Worm (Caenorhabditis elegans) whole organism, L1 larva: Measurements from ENCODE around the gene F47F2.1.

ENCODE experiments used
- C04F5.9 ChIP-seq: sonication (generic microtip); optimal IDR thresholded peaks from 2 replicates; lab custom pipeline; 2016; ENCODE audit warnings: missing genetic modification characterization, missing compliant biosample characterization
- ceh-63 ChIP-seq: fragments of 200-800 bp; sonication (Bioruptor generic); optimal IDR thresholded peaks from 2 replicates; lab custom pipeline; 2018; ENCODE audit warnings: mild to moderate bottlenecking, missing genetic modification characterization, missing compliant biosample characterization
- ceh-82 ChIP-seq, 3 experiments: fragments of 150-350 bp in 1 of 3; sonication (generic microtip) in 2 of 3; optimal IDR thresholded peaks; 2 replicates each; lab custom pipeline; 2014 to 2017; ENCODE audit warnings: missing biosample characterization in 3 of 3, missing genetic modification characterization in 3 of 3
- dsc-1 ChIP-seq: sonication (generic microtip); optimal IDR thresholded peaks from 2 replicates; lab custom pipeline; 2016; ENCODE audit warnings: mild to moderate bottlenecking, missing genetic modification characterization, missing compliant biosample characterization
- efl-1 ChIP-seq, 4 experiments: fragments of 150-350 bp; optimal IDR thresholded peaks in 3 of 4; peaks in 1 of 4; 1 replicate in 1 of 4; 2 replicates in 3 of 4; lab custom pipeline; 2014; ENCODE audit warnings: missing biosample characterization in 2 of 4, missing genetic modification characterization in 2 of 4, missing genetic modification reagents in 2 of 4
- elt-2 ChIP-seq: sonication (generic microtip); optimal IDR thresholded peaks from 2 replicates; lab custom pipeline; 2016; ENCODE audit warnings: missing genetic modification characterization, mild to moderate bottlenecking, inconsistent platforms, missing compliant biosample characterization, missing genetic modification reagents
- ets-5 ChIP-seq: fragments of 200-800 bp; sonication (Bioruptor generic); IDR thresholded peaks from 2 replicates; pipeline ENCODE4 v1.3.6; 2022; ENCODE audit warnings: missing genetic modification characterization, missing compliant biosample characterization
- fkh-10 ChIP-seq: sonication (generic microtip); optimal IDR thresholded peaks from 2 replicates; lab custom pipeline; 2017; ENCODE audit warnings: missing biosample characterization, missing genetic modification reagents, missing genetic modification characterization
- fkh-4 ChIP-seq: sonication (generic microtip); optimal IDR thresholded peaks from 2 replicates; lab custom pipeline; 2016; ENCODE audit warnings: missing compliant biosample characterization, missing genetic modification characterization, borderline replicate concordance
- fkh-8 ChIP-seq: sonication (generic microtip); optimal IDR thresholded peaks from 2 replicates; lab custom pipeline; 2016; ENCODE audit warnings: mild to moderate bottlenecking, missing genetic modification characterization, missing compliant biosample characterization
- hlh-4 ChIP-seq: sonication (generic microtip); optimal IDR thresholded peaks from 2 replicates; lab custom pipeline; 2016; ENCODE audit warnings: mild to moderate bottlenecking, missing genetic modification characterization, missing compliant biosample characterization
- isw-1 ChIP-seq: fragments of 200-800 bp; sonication (Bioruptor generic); IDR thresholded peaks from 2 replicates; pipeline ENCODE4 v1.3.6; 2022; ENCODE audit warnings: missing genetic modification characterization, missing compliant biosample characterization
- lin-13 ChIP-seq: fragments of 150-350 bp; optimal IDR thresholded peaks from 2 replicates; lab custom pipeline; 2014; ENCODE audit warnings: missing biosample characterization, missing genetic modification reagents, missing genetic modification characterization
- lin-14 ChIP-seq: fragments of 200-800 bp; sonication (Bioruptor generic); optimal IDR thresholded peaks from 2 replicates; lab custom pipeline; 2018; ENCODE audit warnings: mild to moderate bottlenecking, missing genetic modification characterization, moderate library complexity, missing compliant biosample characterization
- lin-39 ChIP-seq: fragments of 150-350 bp; optimal IDR thresholded peaks from 2 replicates; lab custom pipeline; 2014; ENCODE audit warnings: missing biosample characterization, missing genetic modification reagents, missing genetic modification characterization
- lsy-2 ChIP-seq, 2 experiments: fragments of 150-350 bp; optimal IDR thresholded peaks; 2 replicates each; lab custom pipeline; 2014; ENCODE audit warnings: missing biosample characterization in 2 of 2, missing genetic modification characterization in 2 of 2
- nhr-12 ChIP-seq: sonication (generic microtip); optimal IDR thresholded peaks from 2 replicates; lab custom pipeline; 2017; ENCODE audit warnings: missing biosample characterization, missing genetic modification characterization
- nhr-19 ChIP-seq: fragments of 200-800 bp; sonication (Bioruptor generic); conservative IDR thresholded peaks from 2 replicates; pipeline ENCODE4 v1.3.6; 2022; ENCODE audit warnings: missing genetic modification characterization, missing compliant biosample characterization
- nhr-20 ChIP-seq: sonication (generic microtip); optimal IDR thresholded peaks from 2 replicates; lab custom pipeline; 2016; ENCODE audit warnings: mild to moderate bottlenecking, missing genetic modification characterization, missing compliant biosample characterization
- nhr-71 ChIP-seq: sonication (generic microtip); optimal IDR thresholded peaks from 2 replicates; lab custom pipeline; 2016; ENCODE audit warnings: mild to moderate bottlenecking, missing genetic modification characterization, moderate library complexity, missing compliant biosample characterization
- nhr-76 ChIP-seq: sonication (generic microtip); optimal IDR thresholded peaks from 2 replicates; lab custom pipeline; 2017; ENCODE audit warnings: missing biosample characterization, missing genetic modification characterization
- pqm-1 ChIP-seq: sonication (generic microtip); optimal IDR thresholded peaks from 3 replicates; lab custom pipeline; 2017; ENCODE audit warnings: missing biosample characterization, missing genetic modification characterization
- rnt-1 ChIP-seq: sonication (generic microtip); optimal IDR thresholded peaks from 2 replicates; lab custom pipeline; 2016; ENCODE audit warnings: mild to moderate bottlenecking, missing genetic modification characterization, moderate library complexity, missing compliant biosample characterization
- skn-1 ChIP-seq: fragments of 150-350 bp; optimal IDR thresholded peaks from 2 replicates; lab custom pipeline; 2014; ENCODE audit warnings: missing biosample characterization, missing genetic modification characterization
- snu-23 ChIP-seq: sonication (generic microtip); optimal IDR thresholded peaks from 2 replicates; lab custom pipeline; 2016; ENCODE audit warnings: missing genetic modification characterization, missing compliant biosample characterization
- sox-4 ChIP-seq: sonication (generic microtip); optimal IDR thresholded peaks from 2 replicates; lab custom pipeline; 2016; ENCODE audit warnings: missing genetic modification characterization, missing compliant biosample characterization
- swsn-7 ChIP-seq: sonication (generic microtip); optimal IDR thresholded peaks from 2 replicates; lab custom pipeline; 2016; ENCODE audit warnings: missing genetic modification characterization, missing compliant biosample characterization
- tlp-1 ChIP-seq: fragments of 150-350 bp; optimal IDR thresholded peaks from 2 replicates; lab custom pipeline; 2014; ENCODE audit warnings: missing biosample characterization, missing genetic modification characterization
- unc-130 ChIP-seq: fragments of 150-350 bp; optimal IDR thresholded peaks from 2 replicates; lab custom pipeline; 2017; ENCODE audit warnings: missing biosample characterization, missing genetic modification characterization, inconsistent platforms
- unc-30 ChIP-seq: sonication (generic microtip); optimal IDR thresholded peaks from 2 replicates; lab custom pipeline; 2017; ENCODE audit warnings: missing biosample characterization, missing genetic modification characterization
- xbp-1 ChIP-seq: sonication (generic microtip); optimal IDR thresholded peaks from 2 replicates; lab custom pipeline; 2016; ENCODE audit warnings: missing genetic modification characterization, missing compliant biosample characterization
- zag-1 ChIP-seq: fragments of 150-350 bp; optimal IDR thresholded peaks from 2 replicates; lab custom pipeline; 2014; ENCODE audit warnings: missing biosample characterization, missing genetic modification characterization
- ztf-4 ChIP-seq: fragments of 150-350 bp; optimal IDR thresholded peaks from 2 replicates; lab custom pipeline; 2014; ENCODE audit warnings: missing biosample characterization, missing genetic modification characterization

F47F2.1 gene

DNA sequence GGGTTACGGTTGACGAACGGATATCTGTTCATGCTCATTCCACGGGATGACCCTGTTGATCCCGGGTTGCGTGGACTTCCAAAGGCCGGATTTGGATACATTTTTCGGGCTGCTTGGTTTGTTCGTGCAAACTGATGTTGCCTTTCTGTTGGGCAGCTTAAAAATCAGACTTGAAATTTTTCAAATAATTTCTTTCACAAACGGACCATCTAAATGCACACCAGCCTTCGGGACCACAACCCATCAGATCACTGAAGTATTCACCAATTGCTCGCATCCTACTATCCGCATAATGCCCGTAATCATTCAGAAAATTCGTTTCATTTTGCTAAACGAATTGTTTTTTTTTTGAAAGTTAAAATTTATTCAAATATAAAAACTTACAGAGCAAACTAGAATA lies 17.2 kb downstream of the F47F2.1 start, which contains the start of gene F47F2.3:
Gene F47F2.3, minus strand, starts transcription at position 101 of the 400 bp plus-strand sequence.
- TF ChIP-seq rnt-1 (tag; lab: Kevin White, UChicago) (no peak), zag-1 (tag; lab: Kevin White, UChicago) (no peak), ztf-4 (tag; lab: Kevin White, UChicago) (no peak), skn-1 (tag; lab: Kevin White, UChicago) (no peak), fkh-8 (tag; lab: Kevin White, UChicago) (no peak), sox-4 (tag; lab: Kevin White, UChicago) (no peak), fkh-4 (tag; lab: Kevin White, UChicago) (no peak), tlp-1 (tag; lab: Kevin White, UChicago) (no peak), hlh-4 (tag; lab: Kevin White, UChicago) (no peak), elt-2 (no peak), pqm-1 (tag; lab: Kevin White, UChicago) (no peak), nhr-19 (GFP tag; lab: Robert Waterston, UW) (no peak), lin-13 (no peak), lin-14 (GFP tag; lab: Kevin White, UChicago) (no peak), xbp-1 (tag; lab: Kevin White, UChicago) (no peak), isw-1 (GFP tag; lab: Robert Waterston, UW) (no peak)

DNA sequence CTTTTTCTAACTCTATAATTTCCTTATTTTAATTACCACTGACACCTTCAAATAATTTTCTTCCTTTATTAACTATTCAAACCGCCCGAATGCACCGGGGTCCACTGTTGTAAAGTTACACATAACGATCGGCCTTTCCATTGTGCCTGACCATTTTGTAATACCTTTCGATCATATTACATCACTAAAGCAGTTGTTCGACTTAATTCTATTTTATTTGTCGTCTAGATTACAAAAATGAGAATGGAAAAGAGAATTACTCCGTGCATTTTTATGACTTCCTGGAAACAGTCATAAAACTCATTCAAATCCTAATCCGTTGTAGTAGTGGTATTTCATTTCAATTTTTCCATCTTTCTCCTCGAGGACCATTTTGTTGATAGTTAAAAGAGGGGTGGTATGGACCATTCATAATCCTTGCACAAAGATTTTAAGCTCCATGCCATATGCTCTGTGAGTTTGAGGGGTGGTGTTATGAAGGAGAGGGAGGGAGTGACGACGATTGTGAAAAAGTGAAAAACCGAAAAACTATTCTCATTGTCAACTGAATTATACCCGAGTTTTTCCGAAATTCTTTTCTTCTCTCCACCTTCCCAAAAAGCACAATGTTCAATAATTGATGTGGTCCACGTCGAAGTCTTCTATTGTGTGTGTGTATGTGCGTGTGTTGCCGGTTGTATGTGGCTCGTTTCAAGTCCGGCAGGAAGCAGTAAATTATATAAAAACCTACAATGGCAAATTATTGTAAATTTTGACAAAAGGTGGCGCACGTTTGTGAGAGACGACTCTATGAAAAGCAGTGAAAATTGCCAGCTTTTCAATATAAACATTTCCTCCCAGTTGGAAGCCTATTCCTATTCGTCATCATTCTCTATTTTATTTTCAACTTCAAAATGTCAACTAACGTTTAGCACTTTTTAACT lies 20.2 kb downstream of the F47F2.1 start:
- TF ChIP-seq hlh-4 (tag; lab: Kevin White, UChicago) (no peak), pqm-1 (tag; lab: Kevin White, UChicago) (no peak), efl-1 (optimal IDR thresholded peaks at IDR 0.05; lab: Kevin White, UChicago) (no peak), efl-1 (GFP tag; optimal IDR thresholded peaks at IDR 0.05 in 1 of 2; lab: Kevin White, UChicago) (peak in 1 of 2 experiments; percentile 77), fkh-8 (tag; lab: Kevin White, UChicago) (peak; percentile 23), unc-30 (tag; lab: Kevin White, UChicago) (peak; percentile 63), rnt-1 (tag; lab: Kevin White, UChicago) (peak; percentile 4), lin-39 (no peak), lin-14 (GFP tag; lab: Kevin White, UChicago) (peak; percentile 8)

DNA sequence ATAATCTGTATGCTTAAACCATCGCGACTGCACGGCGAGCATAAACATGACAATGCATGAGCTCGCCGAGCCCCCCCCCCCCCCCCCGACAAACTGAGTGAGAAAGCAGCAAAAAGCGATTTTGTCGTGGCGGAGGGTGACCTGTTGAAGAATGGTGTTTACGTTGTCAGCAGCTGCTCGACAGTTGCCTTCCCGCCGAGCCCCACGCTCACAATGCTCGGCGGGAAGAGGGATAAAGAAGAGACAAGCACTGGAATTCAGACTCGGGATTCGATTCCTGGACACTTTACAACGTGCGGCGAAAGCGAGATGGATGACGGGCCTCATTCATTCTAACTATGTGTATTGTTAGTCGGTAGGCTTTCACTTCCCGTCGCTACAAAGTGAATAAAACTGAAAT lies 22.4 kb downstream of the F47F2.1 start:
- TF ChIP-seq ets-5 (GFP tag; lab: Robert Waterston, UW) (no peak), ceh-63 (no peak), unc-130 (tag; lab: Kevin White, UChicago) (peak; percentile 13), nhr-71 (tag; lab: Kevin White, UChicago) (peak; percentile 65), C04F5.9 (no peak), lin-14 (GFP tag; lab: Kevin White, UChicago) (peak; percentile 62), nhr-19 (GFP tag; lab: Robert Waterston, UW) (peak; percentile 53), nhr-12 (no peak), nhr-20 (no peak), swsn-7 (peak; percentile 1), ceh-82 (tag; optimal IDR thresholded peaks at IDR 0.05; lab: Kevin White, UChicago) (no peak), snu-23 (GFP tag; lab: Kevin White, UChicago) (peak; percentile 34), rnt-1 (tag; lab: Kevin White, UChicago) (peak; percentile 82), lsy-2 (tag; optimal IDR thresholded peaks at IDR 0.05; lab: Kevin White, UChicago) (peak in 1 of 2 experiments; percentile 26)
- TF ChIP-seq, all 84 proteins: peak for 8

DNA sequence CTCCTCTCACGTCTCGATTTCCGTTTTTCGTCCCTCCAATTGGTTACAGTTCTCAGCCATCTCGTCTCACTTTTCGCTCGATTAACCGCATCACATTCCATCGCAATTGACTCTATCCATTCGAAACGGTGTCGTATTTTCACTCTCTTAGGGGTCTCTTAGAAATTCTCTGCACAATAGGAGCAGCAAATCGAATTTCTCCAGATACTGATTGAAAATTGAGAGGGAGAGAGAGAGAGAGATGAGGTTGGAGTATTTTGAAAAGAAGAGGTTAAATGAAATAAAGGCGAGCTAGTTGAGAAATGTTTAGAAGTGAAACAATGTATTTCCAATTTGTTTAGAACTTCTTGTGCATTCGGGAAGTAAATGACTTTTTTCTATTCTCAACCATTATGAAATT lies 23.1 kb downstream of the F47F2.1 start:
- TF ChIP-seq fkh-10 (GFP tag; lab: Kevin White, UChicago) (peak; percentile 96), zag-1 (tag; lab: Kevin White, UChicago) (no peak), lin-13 (no peak), lin-14 (GFP tag; lab: Kevin White, UChicago) (peak; percentile 35)

- TF ChIP-seq dsc-1 (tag; lab: Kevin White, UChicago) (peak; percentile 85), fkh-4 (tag; lab: Kevin White, UChicago) (peak; percentile 31), nhr-76 (no peak)
These were observed 26.2 kb downstream of the F47F2.1 start, which contains the start of gene sup-12 for ce11 chrX:3904568-3904967. sup-12 (plus strand) TSS chrX:3904584.
